Fruit fly (Drosophila melanogaster) whole organism, pupa: ENCODE data around the gene CDK2AP1.
"Not testable (repeated sequence)": the region's sequence is repeated elsewhere in the genome, so short reads cannot be mapped to it uniquely, and the experiment has no call there.

Experiments
- CG10348 ChIP-seq: fragments of 200-800 bp; sonication (Bioruptor generic); IDR thresholded peaks from 2 replicates; pipeline ENCODE4 v1.3.6; 2022; ENCODE audit warnings: missing biosample characterization, missing genetic modification characterization
- CG12605 ChIP-seq: fragments of 200-800 bp; sonication (Bioruptor generic); IDR thresholded peaks from 2 replicates; pipeline ENCODE4 v1.3.6; 2022; ENCODE audit warnings: missing biosample characterization, missing genetic modification characterization
- CG13204 ChIP-seq: fragments of 200-800 bp; sonication (Bioruptor generic); optimal IDR thresholded peaks from 2 replicates; lab custom pipeline; 2018; ENCODE audit warnings: missing biosample characterization, mild to moderate bottlenecking, missing genetic modification characterization, moderate library complexity
- CG14655 ChIP-seq: fragments of 200-800 bp; sonication (Bioruptor generic); optimal IDR thresholded peaks from 3 replicates; lab custom pipeline; 2017; ENCODE audit warnings: mild to moderate bottlenecking, missing biosample characterization, missing genetic modification reagents, missing genetic modification characterization
- CG15710 ChIP-seq: fragments of 200-800 bp; sonication (Bioruptor generic); optimal IDR thresholded peaks from 2 replicates; lab custom pipeline; 2018; ENCODE audit warnings: missing biosample characterization, mild to moderate bottlenecking, missing genetic modification characterization, moderate library complexity
- CG17806 ChIP-seq: fragments of 200-800 bp; sonication (Bioruptor generic); optimal IDR thresholded peaks from 2 replicates; lab custom pipeline; 2018; ENCODE audit warnings: missing biosample characterization, mild to moderate bottlenecking, missing genetic modification characterization, moderate library complexity
- CG32121 ChIP-seq: fragments of 200-800 bp; sonication (Bioruptor generic); IDR thresholded peaks from 2 replicates; pipeline ENCODE4 v1.3.6; 2022; ENCODE audit warnings: missing biosample characterization, missing genetic modification characterization
- CG34367 ChIP-seq: fragments of 200-800 bp; sonication (Bioruptor generic); optimal IDR thresholded peaks from 2 replicates; lab custom pipeline; 2018; ENCODE audit warnings: missing biosample characterization, mild to moderate bottlenecking, missing genetic modification characterization
- CG4496 ChIP-seq: fragments of 200-800 bp; sonication (Bioruptor generic); IDR thresholded peaks from 3 replicates; pipeline ENCODE4 v1.3.6; 2022; ENCODE audit warnings: missing biosample characterization, missing genetic modification characterization
- CG8159 ChIP-seq: fragments of 200-800 bp; sonication (Bioruptor generic); optimal IDR thresholded peaks from 3 replicates; lab custom pipeline; 2018; ENCODE audit warnings: missing biosample characterization, mild to moderate bottlenecking, missing genetic modification characterization, moderate library complexity
- CG8301 ChIP-seq: fragments of 200-800 bp; sonication (Bioruptor generic); optimal IDR thresholded peaks from 2 replicates; lab custom pipeline; 2018; ENCODE audit warnings: missing biosample characterization, mild to moderate bottlenecking, missing genetic modification characterization
- CG9948 ChIP-seq: fragments of 200-800 bp; sonication (Bioruptor generic); optimal IDR thresholded peaks from 2 replicates; lab custom pipeline; 2018; ENCODE audit warnings: missing biosample characterization, mild to moderate bottlenecking, missing genetic modification characterization, moderate library complexity
- D1 ChIP-seq: fragments of 200-800 bp; sonication (Bioruptor generic); optimal IDR thresholded peaks from 2 replicates; lab custom pipeline; 2018; ENCODE audit warnings: missing biosample characterization, mild to moderate bottlenecking, missing genetic modification characterization, moderate library complexity
- EcR ChIP-seq: fragments of 200-800 bp; sonication (Bioruptor generic); optimal IDR thresholded peaks from 3 replicates; lab custom pipeline; 2019; ENCODE audit warnings: missing biosample characterization, missing genetic modification characterization, mild to moderate bottlenecking, moderate library complexity, missing genetic modification reagents
- Ets98B ChIP-seq: fragments of 200-800 bp; sonication (Bioruptor generic); IDR thresholded peaks from 2 replicates; pipeline ENCODE4 v1.3.6; 2022; ENCODE audit warnings: missing biosample characterization, missing genetic modification characterization
- Pif1A ChIP-seq: fragments of 200-800 bp; sonication (Bioruptor generic); optimal IDR thresholded peaks from 3 replicates; lab custom pipeline; 2016; ENCODE audit warnings: missing biosample characterization, missing genetic modification characterization
- Pif1B ChIP-seq: fragments of 200-800 bp; sonication (Bioruptor generic); optimal IDR thresholded peaks from 3 replicates; lab custom pipeline; 2016; ENCODE audit warnings: missing biosample characterization, missing genetic modification characterization
- Snoo ChIP-seq: fragments of 200-800 bp; sonication (Bioruptor generic); optimal IDR thresholded peaks from 3 replicates; lab custom pipeline; 2017; ENCODE audit warnings: missing biosample characterization, mild to moderate bottlenecking, missing genetic modification characterization, inconsistent platforms
- fd96Ca ChIP-seq: fragments of 200-800 bp; sonication (Bioruptor generic); IDR thresholded peaks from 3 replicates; pipeline ENCODE4 v1.3.6; 2022; ENCODE audit warnings: missing biosample characterization, missing genetic modification characterization
- gl ChIP-seq: fragments of 200-800 bp; sonication (Bioruptor generic); optimal IDR thresholded peaks from 2 replicates; lab custom pipeline; 2018; ENCODE audit warnings: missing biosample characterization, mild to moderate bottlenecking, missing genetic modification characterization
- rn ChIP-seq: fragments of 200-800 bp; sonication (Bioruptor generic); IDR thresholded peaks from 2 replicates; pipeline ENCODE4 v1.3.6; 2022; ENCODE audit warnings: missing biosample characterization, missing genetic modification characterization

Gene CDK2AP1

DNA sequence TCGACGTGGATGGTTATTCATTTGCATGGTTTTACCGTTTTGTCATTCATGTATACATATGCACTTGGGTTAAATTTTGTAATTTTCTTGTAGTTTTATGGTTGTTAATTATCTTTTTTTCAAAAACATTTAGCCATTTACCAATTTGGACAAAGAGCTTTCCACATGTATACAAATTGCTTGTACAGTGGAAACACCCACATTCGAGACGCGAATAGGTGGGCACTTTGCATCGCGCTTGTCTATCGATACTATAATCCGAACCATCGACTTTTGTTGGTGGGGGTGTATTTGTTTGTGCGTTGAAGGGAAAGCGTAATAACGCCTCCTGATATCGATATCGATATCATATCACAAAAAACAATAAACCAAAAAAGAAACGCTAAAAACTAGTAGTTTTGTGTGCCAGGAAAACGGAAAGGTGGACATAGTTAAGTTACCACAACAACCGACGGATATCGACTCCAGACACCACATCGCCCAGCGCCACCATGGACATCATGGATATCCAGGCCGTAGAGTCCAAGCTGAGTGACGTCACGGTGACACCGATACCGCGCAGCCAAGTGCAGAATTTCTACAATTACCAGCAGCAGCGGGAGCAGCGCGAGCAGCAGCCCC, at the start of gene CDK2AP1:
Gene CDK2AP1 (plus strand): TSS at position 294 of the 621 bp plus-strand sequence.
- TF ChIP-seq CG32121 (GFP tag; lab: Robert Waterston, UW), result 0 out of 2 replicates have a peak, but pooled peaks have one; percentile 15
- peak; percentile 1 for TF ChIP-seq CG17806
- no peak for TF ChIP-seq CG34367 (tag; lab: Kevin White, UChicago)
- no peak for TF ChIP-seq CG9948 (tag; lab: Kevin White, UChicago)
- TF ChIP-seq Ets98B (GFP tag; lab: Robert Waterston, UW), result no peak; the same call in 1 of the 2 replicates
- no peak for TF ChIP-seq CG15710
- no peak for TF ChIP-seq rn (GFP tag; lab: Robert Waterston, UW)
- TF ChIP-seq D1 (tag; lab: Kevin White, UChicago), result no peak
- TF ChIP-seq EcR, result no peak
- TF ChIP-seq Pif1B (GFP tag; lab: Kevin White, UChicago), result no peak
- TF ChIP-seq CG10348 (GFP tag; lab: Robert Waterston, UW), result no peak
- TF ChIP-seq gl (tag; lab: Kevin White, UChicago), result no peak
- TF ChIP-seq fd96Ca (GFP tag; lab: Robert Waterston, UW), result 0 out of 3 replicates have a peak, but pooled peaks have one; percentile 25
- no peak for TF ChIP-seq CG14655 (GFP tag; lab: Kevin White, UChicago)
- TF ChIP-seq CG13204 (GFP tag; lab: Kevin White, UChicago), result no peak
- peak; percentile 37; the same call in 1 of the 3 replicates for TF ChIP-seq CG4496
- no peak for TF ChIP-seq Snoo (tag; lab: Kevin White, UChicago)
- peak; percentile 0 for TF ChIP-seq CG8159
- no peak for TF ChIP-seq Pif1A (GFP tag; lab: Kevin White, UChicago)
- TF ChIP-seq CG8301 (tag; lab: Kevin White, UChicago), result no peak
- no peak for TF ChIP-seq CG12605
- TF ChIP-seq, all 21 proteins: peak for 5

DNA sequence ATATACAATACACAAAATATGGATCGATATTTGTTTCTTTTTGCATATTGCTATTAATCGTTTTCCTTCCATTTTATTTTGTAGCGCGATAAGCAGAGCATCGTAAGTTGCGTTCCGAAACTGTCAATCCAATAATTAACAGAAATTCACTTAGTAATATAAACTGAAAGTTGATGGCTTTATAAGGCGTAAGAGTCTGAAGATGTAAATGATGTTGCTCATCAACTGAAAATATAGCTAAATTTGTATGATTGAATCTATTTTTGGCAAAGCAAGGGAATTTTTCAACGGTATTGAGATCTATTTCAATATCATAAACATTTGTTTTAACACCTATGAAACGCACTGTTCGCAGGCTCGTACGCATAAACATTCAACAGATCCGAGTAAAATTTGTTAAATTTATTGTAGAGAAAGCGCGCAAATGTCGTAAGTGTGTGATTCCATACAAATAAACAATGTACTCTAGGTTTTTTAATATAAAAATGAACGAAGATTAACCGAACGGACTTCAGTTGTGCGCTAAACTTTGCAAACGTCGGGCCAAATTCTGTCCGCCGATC, 48.8 kb upstream of the CDK2AP1 start, which contains the start of gene Vago:
Gene Vago (plus strand): TSS at position 513 of the 563 bp plus-strand sequence.
- TF ChIP-seq CG9948 (tag; lab: Kevin White, UChicago) (no peak), CG10348 (GFP tag; lab: Robert Waterston, UW) (no peak), CG12605 (no peak), Pif1A (GFP tag; lab: Kevin White, UChicago) (no peak), CG8301 (tag; lab: Kevin White, UChicago) (peak; percentile 17), Pif1B (GFP tag; lab: Kevin White, UChicago) (no peak), CG8159 (peak; percentile 26)

DNA sequence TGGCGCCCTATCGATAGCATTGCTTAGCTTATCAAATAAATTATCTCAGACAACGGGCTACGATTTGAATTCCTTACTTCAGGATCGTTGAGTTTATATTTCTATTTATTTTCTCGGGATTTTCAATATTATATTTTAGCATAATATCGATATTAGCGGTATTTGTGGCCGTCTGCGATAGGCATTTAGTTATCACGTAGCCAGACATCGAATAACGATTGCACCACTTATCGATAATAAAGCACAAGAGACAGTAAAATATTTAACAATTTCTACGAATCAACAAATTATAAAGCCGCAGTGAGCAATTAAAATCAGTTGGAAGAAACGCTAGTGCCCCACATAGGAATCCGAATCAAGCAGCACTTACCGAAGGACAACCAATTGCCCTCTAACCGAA, 47.5 kb upstream of the CDK2AP1 start, which contains the start of gene CG2076:
Gene CG2076 (plus strand): TSS at position 50 of the 400 bp plus-strand sequence.
- no peak for TF ChIP-seq gl (tag; lab: Kevin White, UChicago)
- no peak for TF ChIP-seq fd96Ca (GFP tag; lab: Robert Waterston, UW)
- no peak for TF ChIP-seq CG15710
- no peak for TF ChIP-seq Snoo (tag; lab: Kevin White, UChicago)
- TF ChIP-seq Pif1A (GFP tag; lab: Kevin White, UChicago), result no peak
- no peak for TF ChIP-seq EcR
- TF ChIP-seq CG9948 (tag; lab: Kevin White, UChicago), result no peak
- TF ChIP-seq CG10348 (GFP tag; lab: Robert Waterston, UW), result no peak
- no peak for TF ChIP-seq Pif1B (GFP tag; lab: Kevin White, UChicago)
- TF ChIP-seq CG13204 (GFP tag; lab: Kevin White, UChicago), result no peak
- TF ChIP-seq CG8159, result no peak
- TF ChIP-seq CG4496, result no peak
- TF ChIP-seq CG17806, result no peak
- no peak for TF ChIP-seq CG12605
- no peak for TF ChIP-seq CG34367 (tag; lab: Kevin White, UChicago)
- TF ChIP-seq D1 (tag; lab: Kevin White, UChicago), result no peak
- no peak for TF ChIP-seq rn (GFP tag; lab: Robert Waterston, UW)
- no peak for TF ChIP-seq CG14655 (GFP tag; lab: Kevin White, UChicago)
- TF ChIP-seq, all 21 proteins: peak for 0

DNA sequence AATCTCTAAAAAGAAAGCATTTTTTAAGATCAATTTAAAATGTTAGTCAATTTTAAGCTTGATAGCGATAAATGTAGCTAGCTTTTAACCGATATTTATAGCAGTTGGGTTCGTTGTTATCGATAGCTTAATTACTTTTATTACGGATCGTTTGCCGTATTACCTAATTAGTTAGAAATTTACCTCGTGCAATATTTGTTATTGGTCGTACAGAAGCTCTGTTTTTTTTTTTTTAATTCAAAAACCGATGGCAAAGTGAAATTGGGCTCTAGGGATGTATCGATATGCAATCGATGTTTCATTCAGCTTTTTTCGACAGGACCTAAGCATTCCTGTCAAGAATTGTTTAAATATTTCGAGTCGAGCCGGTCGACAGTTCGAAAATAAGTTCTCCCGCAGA, 45.5 kb upstream of the CDK2AP1 start, which contains the start of gene CG2061:
Gene CG2061 (plus strand): TSS at position 292 of the 400 bp plus-strand sequence.
- TF ChIP-seq CG12605, result no peak
- TF ChIP-seq CG17806, result no peak
- no peak for TF ChIP-seq Snoo (tag; lab: Kevin White, UChicago)
- TF ChIP-seq, all 21 proteins: peak for 0

DNA sequence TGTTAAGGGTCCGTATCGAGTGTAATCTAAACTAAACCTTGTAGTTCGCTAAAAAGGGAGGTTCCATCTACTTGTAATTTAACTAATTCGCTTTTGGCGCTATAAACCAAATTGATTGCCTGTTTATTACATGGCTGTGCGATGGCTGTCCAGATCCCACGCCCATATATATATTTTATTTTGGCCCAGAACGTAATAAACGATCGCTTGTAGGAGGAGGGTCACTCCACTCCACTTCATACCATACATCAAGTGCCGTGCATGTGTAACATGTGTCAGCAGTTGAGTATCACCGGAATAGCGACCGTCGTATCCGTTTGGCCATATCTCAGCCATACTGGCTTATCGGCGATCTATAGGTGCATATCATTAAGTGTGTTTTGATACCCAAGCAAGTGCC, 42.4 kb upstream of the CDK2AP1 start:
- TF ChIP-seq Ets98B (GFP tag; lab: Robert Waterston, UW) (no peak), CG8159 (no peak), CG13204 (GFP tag; lab: Kevin White, UChicago) (no peak)

DNA sequence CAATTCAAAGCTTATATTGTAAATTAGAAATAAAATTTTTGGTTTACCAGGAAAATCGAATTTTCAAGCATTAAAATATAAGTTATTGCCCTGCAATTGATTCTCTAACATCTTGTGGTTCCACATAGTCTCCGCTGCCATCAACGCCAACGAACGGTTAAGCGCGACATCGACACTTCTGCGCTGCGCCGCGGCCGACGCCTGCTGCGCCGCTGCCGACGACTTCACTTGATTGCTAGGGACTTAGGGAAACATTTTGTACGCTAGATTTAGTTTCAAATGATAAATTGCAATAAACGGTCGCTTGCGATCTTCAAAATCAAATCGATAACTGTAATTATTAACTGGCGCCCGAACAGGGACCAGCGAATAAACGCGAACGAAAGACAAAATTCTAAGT, 41.7 kb upstream of the CDK2AP1 start, which contains the start of gene CG42249:
Gene CG42249 (plus strand): TSS at position 301 of the 400 bp plus-strand sequence.
- not testable (repeated sequence) for TF ChIP-seq CG8301 (tag; lab: Kevin White, UChicago); CG4496; CG9948 (tag; lab: Kevin White, UChicago)
